Worm (Caenorhabditis elegans) whole organism, young adult: Measurements from ENCODE around the gene arrd-11.
A peak's percentile ranks its signal among the peaks of the same experiment; 100 is the strongest.

Experiments used
- B0019.2 ChIP-seq: fragments of 200-800 bp; sonication (Bioruptor generic); conservative IDR thresholded peaks from 2 replicates; pipeline ENCODE4 v1.3.6; 2022; ENCODE audit warnings: missing genetic modification reagents, missing genetic modification characterization, missing compliant biosample characterization
- B0035.1 ChIP-seq: sonication (generic microtip); optimal IDR thresholded peaks from 2 replicates; lab custom pipeline; 2016; ENCODE audit warnings: missing genetic modification characterization, mild to moderate bottlenecking, missing compliant biosample characterization, missing genotype, missing genetic modification reagents
- B0261.1 ChIP-seq: sonication (generic microtip); optimal IDR thresholded peaks from 2 replicates; lab custom pipeline; 2016; ENCODE audit warnings: mild to moderate bottlenecking, missing genetic modification characterization, moderate library complexity, missing compliant biosample characterization
- F22D6.2 ChIP-seq: sonication (generic microtip); optimal IDR thresholded peaks from 2 replicates; lab custom pipeline; 2016; ENCODE audit warnings: mild to moderate bottlenecking, missing genetic modification characterization, missing compliant biosample characterization
- F37B4.10 ChIP-seq: fragments of 200-800 bp; sonication (Bioruptor generic); IDR thresholded peaks from 2 replicates; pipeline ENCODE4 v1.3.6; 2022; ENCODE audit warnings: missing genetic modification characterization, missing compliant biosample characterization
- F39B2.1 ChIP-seq: fragments of 200-800 bp; sonication (Bioruptor generic); IDR thresholded peaks from 2 replicates; pipeline ENCODE4 v1.3.6; 2022; ENCODE audit warnings: missing genetic modification reagents, missing genetic modification characterization, missing compliant biosample characterization
- F49E8.2 ChIP-seq: sonication (generic microtip); optimal IDR thresholded peaks from 3 replicates; lab custom pipeline; 2017; ENCODE audit warnings: missing genetic modification characterization, mild to moderate bottlenecking, missing compliant biosample characterization, antibody characterized with exemption, moderate library complexity; ENCODE audit not compliant: insufficient read depth
- F55B11.4 ChIP-seq: sonication (generic microtip); optimal IDR thresholded peaks from 2 replicates; lab custom pipeline; 2016; ENCODE audit warnings: missing compliant biosample characterization, missing genetic modification characterization, borderline replicate concordance; ENCODE audit not compliant: insufficient read depth
- F57A8.1 ChIP-seq: fragments of 200-800 bp; sonication (Bioruptor generic); optimal IDR thresholded peaks from 2 replicates; lab custom pipeline; 2018; ENCODE audit warnings: mild to moderate bottlenecking, missing genetic modification characterization, moderate library complexity, missing compliant biosample characterization
- K12H6.12 ChIP-seq: fragments of 200-800 bp; sonication (Bioruptor generic); optimal IDR thresholded peaks from 2 replicates; lab custom pipeline; 2018; ENCODE audit warnings: mild to moderate bottlenecking, missing genetic modification characterization, missing compliant biosample characterization
- T07F8.4 ChIP-seq: sonication (generic microtip); optimal IDR thresholded peaks from 2 replicates; lab custom pipeline; 2016; ENCODE audit warnings: mild to moderate bottlenecking, missing genetic modification characterization, moderate library complexity, missing compliant biosample characterization
- Y53G8AR.9 ChIP-seq: fragments of 200-800 bp; sonication (Bioruptor generic); conservative IDR thresholded peaks from 2 replicates; pipeline ENCODE4 v1.3.6; 2022; ENCODE audit warnings: missing genetic modification reagents, missing genetic modification characterization, missing compliant biosample characterization
- Y79H2A.3 ChIP-seq: fragments of 200-800 bp; sonication (Bioruptor generic); conservative IDR thresholded peaks from 2 replicates; pipeline ENCODE4 v1.3.6; 2022; ENCODE audit warnings: missing genetic modification reagents, missing genetic modification characterization, missing compliant biosample characterization
- ZK185.1 ChIP-seq: sonication (generic microtip); optimal IDR thresholded peaks from 2 replicates; lab custom pipeline; 2016; ENCODE audit warnings: mild to moderate bottlenecking, missing genetic modification characterization, missing compliant biosample characterization; ENCODE audit not compliant: poor library complexity, severe bottlenecking
- ama-1 ChIP-seq, 3 experiments: fragments of 150-350 bp in 1 of 3; sonication (generic microtip) in 2 of 3; optimal IDR thresholded peaks; 2 replicates each; lab custom pipeline; 2014 to 2018; ENCODE audit warnings: missing biosample characterization in 2 of 3, missing genetic modification characterization in 2 of 3, missing genetic modification reagents in 2 of 3
- atf-7 ChIP-seq: sonication (generic microtip); optimal IDR thresholded peaks from 2 replicates; lab custom pipeline; 2017; ENCODE audit warnings: mild to moderate bottlenecking, missing genetic modification characterization, missing compliant biosample characterization
- attf-5 ChIP-seq: fragments of 200-800 bp; sonication (Bioruptor generic); optimal IDR thresholded peaks from 2 replicates; lab custom pipeline; 2018; ENCODE audit warnings: mild to moderate bottlenecking, missing genetic modification characterization, missing compliant biosample characterization
- attf-6 ChIP-seq: fragments of 200-800 bp; sonication (Bioruptor generic); IDR thresholded peaks from 2 replicates; pipeline ENCODE4 v1.3.6; 2022; ENCODE audit warnings: missing genetic modification reagents, missing genetic modification characterization, missing compliant biosample characterization
- bed-1 ChIP-seq: fragments of 200-800 bp; sonication (Bioruptor generic); IDR thresholded peaks from 2 replicates; pipeline ENCODE4 v1.3.6; 2022; ENCODE audit warnings: missing genetic modification reagents, missing genetic modification characterization, missing compliant biosample characterization
- ceh-100 ChIP-seq: fragments of 200-800 bp; sonication (Bioruptor generic); IDR thresholded peaks from 2 replicates; pipeline ENCODE4 v1.3.6; 2022; ENCODE audit warnings: missing genetic modification reagents, missing genetic modification characterization, missing compliant biosample characterization
- chd-7 ChIP-seq: sonication (generic microtip); optimal IDR thresholded peaks from 2 replicates; lab custom pipeline; 2016; ENCODE audit warnings: mild to moderate bottlenecking, missing genetic modification characterization, moderate library complexity, missing compliant biosample characterization
- die-1 ChIP-seq: sonication (generic microtip); optimal IDR thresholded peaks from 2 replicates; lab custom pipeline; 2016; ENCODE audit warnings: missing genotype, mild to moderate bottlenecking, missing genetic modification characterization, missing compliant biosample characterization
- egl-18 ChIP-seq: fragments of 200-800 bp; sonication (Bioruptor generic); IDR thresholded peaks from 2 replicates; pipeline ENCODE4 v1.3.6; 2022; ENCODE audit warnings: missing genetic modification reagents, missing genetic modification characterization, missing compliant biosample characterization
- ekl-4 ChIP-seq: fragments of 200-800 bp; sonication (Bioruptor generic); IDR thresholded peaks from 2 replicates; pipeline ENCODE4 v1.3.6; 2022; ENCODE audit warnings: missing genetic modification reagents, missing genetic modification characterization, missing compliant biosample characterization
- him-1 ChIP-seq: sonication (generic microtip); optimal IDR thresholded peaks from 2 replicates; lab custom pipeline; 2016; ENCODE audit warnings: missing genotype, missing genetic modification reagents, missing genetic modification characterization, missing compliant biosample characterization
- hlh-26 ChIP-seq: fragments of 200-800 bp; sonication (Bioruptor generic); conservative IDR thresholded peaks from 2 replicates; pipeline ENCODE4 v1.3.6; 2022; ENCODE audit warnings: missing genetic modification reagents, missing genetic modification characterization, missing compliant biosample characterization
- hmg-1.2 ChIP-seq: fragments of 200-800 bp; sonication (Bioruptor generic); IDR thresholded peaks from 2 replicates; pipeline ENCODE4 v1.3.6; 2022; ENCODE audit warnings: missing genetic modification reagents, missing genetic modification characterization, missing compliant biosample characterization
- hrde-1 ChIP-seq: sonication (generic microtip); optimal IDR thresholded peaks from 2 replicates; lab custom pipeline; 2016; ENCODE audit warnings: missing genetic modification characterization, mild to moderate bottlenecking, missing compliant biosample characterization, moderate library complexity, missing genotype, missing genetic modification reagents, borderline replicate concordance
- let-526 ChIP-seq: fragments of 200-800 bp; sonication (Bioruptor generic); IDR thresholded peaks from 2 replicates; pipeline ENCODE4 v1.3.6; 2022; ENCODE audit warnings: missing genetic modification reagents, missing genetic modification characterization, missing compliant biosample characterization
- let-607 ChIP-seq, 2 experiments: fragments of 200-800 bp in 1 of 2; sonication (Bioruptor generic) in 1 of 2; sonication (generic microtip) in 1 of 2; optimal IDR thresholded peaks; 2 replicates each; lab custom pipeline; 2016 to 2018; ENCODE audit warnings: mild to moderate bottlenecking in 2 of 2, missing compliant biosample characterization in 2 of 2, missing genetic modification characterization in 2 of 2, moderate library complexity in 2 of 2, missing genotype in 1 of 2
- lsl-1 ChIP-seq: fragments of 200-800 bp; sonication (Bioruptor generic); optimal IDR thresholded peaks from 2 replicates; lab custom pipeline; 2018; ENCODE audit warnings: mild to moderate bottlenecking, missing genetic modification characterization, moderate library complexity, missing compliant biosample characterization
- lsy-27 ChIP-seq: sonication (generic microtip); optimal IDR thresholded peaks from 2 replicates; lab custom pipeline; 2017; ENCODE audit warnings: missing genetic modification characterization, mild to moderate bottlenecking, missing compliant biosample characterization, antibody characterized with exemption, missing genotype, borderline replicate concordance; ENCODE audit not compliant: insufficient read depth
- madf-3 ChIP-seq: fragments of 200-800 bp; sonication (Bioruptor generic); IDR thresholded peaks from 2 replicates; pipeline ENCODE4 v1.3.6; 2022; ENCODE audit warnings: missing genetic modification reagents, missing genetic modification characterization, missing compliant biosample characterization
- madf-8 ChIP-seq: fragments of 200-800 bp; sonication (Bioruptor generic); conservative IDR thresholded peaks from 2 replicates; pipeline ENCODE4 v1.3.6; 2022; ENCODE audit warnings: missing genetic modification reagents, missing genetic modification characterization, missing compliant biosample characterization
- mel-28 ChIP-seq: sonication (generic microtip); optimal IDR thresholded peaks from 2 replicates; lab custom pipeline; 2016; ENCODE audit warnings: borderline replicate concordance, mild to moderate bottlenecking, missing genetic modification characterization, missing compliant biosample characterization
- mes-4 ChIP-seq: sonication (generic microtip); optimal IDR thresholded peaks from 2 replicates; lab custom pipeline; 2016; ENCODE audit warnings: missing genotype, missing genetic modification characterization, missing compliant biosample characterization
- nfya-2 ChIP-seq: fragments of 200-800 bp; sonication (Bioruptor generic); IDR thresholded peaks from 2 replicates; pipeline ENCODE4 v1.3.6; 2022; ENCODE audit warnings: missing genetic modification reagents, missing genetic modification characterization, missing compliant biosample characterization
- nfyb-1 ChIP-seq: fragments of 200-800 bp; sonication (Bioruptor generic); IDR thresholded peaks from 2 replicates; pipeline ENCODE4 v1.3.6; 2022; ENCODE audit warnings: missing genetic modification reagents, missing genetic modification characterization, missing compliant biosample characterization
- nhr-27 ChIP-seq: fragments of 200-800 bp; sonication (Bioruptor generic); optimal IDR thresholded peaks from 2 replicates; lab custom pipeline; 2018; ENCODE audit warnings: mild to moderate bottlenecking, missing genetic modification characterization, moderate library complexity, missing compliant biosample characterization
- nhr-80 ChIP-seq: sonication (generic microtip); optimal IDR thresholded peaks from 2 replicates; lab custom pipeline; 2016; ENCODE audit warnings: missing genetic modification characterization, missing compliant biosample characterization
- snpc-1.3 ChIP-seq: sonication (generic microtip); optimal IDR thresholded peaks from 2 replicates; lab custom pipeline; 2017; ENCODE audit warnings: missing genetic modification characterization, mild to moderate bottlenecking, missing compliant biosample characterization, antibody characterized with exemption, moderate library complexity, missing genotype, missing genetic modification reagents; ENCODE audit not compliant: insufficient read depth
- snpc-4 ChIP-seq, 5 experiments: fragments of 150-350 bp in 1 of 5; sonication (generic microtip) in 4 of 5; optimal IDR thresholded peaks; 2 replicates each; lab custom pipeline; 2014 to 2018; ENCODE audit warnings: missing genetic modification characterization in 5 of 5, missing biosample characterization in 3 of 5, antibody characterized with exemption in 2 of 5, mild to moderate bottlenecking in 2 of 5, missing compliant biosample characterization in 2 of 5, missing genotype in 2 of 5, moderate library complexity in 2 of 5, missing genetic modification reagents in 1 of 5
- tbp1 ChIP-seq: fragments of 200-800 bp; sonication (Bioruptor generic); optimal IDR thresholded peaks from 2 replicates; lab custom pipeline; 2018; ENCODE audit warnings: mild to moderate bottlenecking, missing genetic modification characterization, missing compliant biosample characterization
- xnd-1 ChIP-seq: sonication (generic microtip); optimal IDR thresholded peaks from 2 replicates; lab custom pipeline; 2016; ENCODE audit warnings: missing genotype, missing genetic modification reagents, missing genetic modification characterization, missing compliant biosample characterization
- zfh-2 ChIP-seq: fragments of 200-800 bp; sonication (Bioruptor generic); conservative IDR thresholded peaks from 2 replicates; pipeline ENCODE4 v1.3.6; 2022; ENCODE audit warnings: missing genetic modification reagents, missing genetic modification characterization, missing compliant biosample characterization
- ztf-3 ChIP-seq: fragments of 200-800 bp; sonication (Bioruptor generic); optimal IDR thresholded peaks from 2 replicates; lab custom pipeline; 2018; ENCODE audit warnings: mild to moderate bottlenecking, missing genetic modification characterization, missing compliant biosample characterization

Gene arrd-11

ce11 chrII:13722763-13723162 lies 40.5 kb upstream of the arrd-11 start, which contains the start of gene Y54G9A.5:
Gene Y54G9A.5, plus strand, starts transcription at chrII:13723007.
- TF ChIP-seq snpc-4 (GFP tag; optimal IDR thresholded peaks at IDR 0.05; lab: Kevin White, UChicago) (no peak), snpc-4 (tag; optimal IDR thresholded peaks at IDR 0.05; lab: Kevin White, UChicago) (peak in 2 of 4 experiments; percentile 26 to 54), T07F8.4 (tag; lab: Kevin White, UChicago) (no peak), mes-4 (tag; lab: Kevin White, UChicago) (no peak), F39B2.1 (GFP tag; lab: Robert Waterston, UW) (no peak), nfyb-1 (GFP tag; lab: Robert Waterston, UW) (no peak), Y53G8AR.9 (GFP tag; lab: Robert Waterston, UW) (no peak), mel-28 (tag; lab: Kevin White, UChicago) (no peak), lsl-1 (GFP tag; lab: Kevin White, UChicago) (peak; percentile 75), F57A8.1 (GFP tag; lab: Kevin White, UChicago) (no peak), hlh-26 (GFP tag; lab: Robert Waterston, UW) (no peak), madf-3 (peak; percentile 53; the same call in 1 of the 2 replicates), F55B11.4 (tag; lab: Kevin White, UChicago) (no peak), B0035.1 (no peak), F49E8.2 (tag; lab: Kevin White, UChicago) (peak; percentile 86), tbp1 (peak; percentile 18), zfh-2 (no peak), B0261.1 (tag; lab: Kevin White, UChicago) (no peak), nhr-80 (tag; lab: Kevin White, UChicago) (no peak), hmg-1.2 (peak; percentile 31; the same call in 1 of the 2 replicates), atf-7 (no peak), bed-1 (no peak), Y79H2A.3 (GFP tag; lab: Robert Waterston, UW) (no peak), K12H6.12 (tag; lab: Kevin White, UChicago) (no peak), let-607 (tag; optimal IDR thresholded peaks at IDR 0.05; lab: Kevin White, UChicago) (no peak), ama-1 (optimal IDR thresholded peaks at IDR 0.05; lab: Kevin White, UChicago) (no peak), ama-1 (GFP tag; optimal IDR thresholded peaks at IDR 0.05; lab: Kevin White, UChicago) (no peak), ztf-3 (no peak), ekl-4 (GFP tag; lab: Robert Waterston, UW) (no peak), attf-5 (no peak), egl-18 (no peak), ceh-100 (GFP tag; lab: Robert Waterston, UW) (peak; percentile 96), nhr-27 (tag; lab: Kevin White, UChicago) (no peak), chd-7 (no peak), hrde-1 (tag; lab: Kevin White, UChicago) (no peak), B0019.2 (GFP tag; lab: Robert Waterston, UW) (0 out of 2 replicates have a peak, but pooled peaks have one; percentile 34), let-526 (GFP tag; lab: Robert Waterston, UW) (no peak), snpc-1.3 (tag; lab: Kevin White, UChicago) (no peak), attf-6 (no peak), F37B4.10 (GFP tag; lab: Robert Waterston, UW) (no peak), die-1 (tag; lab: Kevin White, UChicago) (no peak), madf-8 (peak; percentile 63), ZK185.1 (tag; lab: Kevin White, UChicago) (no peak), him-1 (tag; lab: Kevin White, UChicago) (no peak), lsy-27 (tag; lab: Kevin White, UChicago) (no peak), F22D6.2 (no peak), xnd-1 (tag; lab: Kevin White, UChicago) (peak; percentile 6), nfya-2 (GFP tag; lab: Robert Waterston, UW) (no peak)
